Fruit fly (Drosophila melanogaster) S2 (cell line): ENCODE measurements around the gene Sac1.

Source experiments
- CG8478 ChIP-seq: fragments of >200 bp; optimal IDR thresholded peaks from 2 replicates; lab custom pipeline; 2018
- CTCF ChIP-seq, 2 experiments: fragments of >200 bp; optimal IDR thresholded peaks; 2 replicates each; lab custom pipeline; 2018

- no peak for TF ChIP-seq CG8478 (lab: Kevin White, UChicago)
- no peak for TF ChIP-seq CTCF (optimal IDR thresholded peaks at IDR 0.05; lab: Kevin White, UChicago)
These were observed 10.9 kb downstream of the Sac1 start for dm6 chr3L:1258547-1258946.
